Fruit fly (Drosophila melanogaster) whole organism, embryonic: ENCODE results near the gene Vps37B.

Experiments used
- ATbp ChIP-seq: fragments of 200-800 bp; sonication (Bioruptor generic); optimal IDR thresholded peaks from 2 replicates; lab custom pipeline; 2017; ENCODE audit warnings: missing biosample characterization, mild to moderate bottlenecking, missing genetic modification characterization, missing genetic modification reagents
- Abd-B ChIP-seq: fragments of 200-800 bp; sonication (Bioruptor generic); optimal IDR thresholded peaks from 2 replicates; lab custom pipeline; 2018; ENCODE audit warnings: missing biosample characterization, mild to moderate bottlenecking, missing genetic modification characterization, moderate library complexity
- BEAF-32 ChIP-seq: fragments of 200-800 bp; sonication (Bioruptor generic); optimal IDR thresholded peaks from 3 replicates; lab custom pipeline; 2017; ENCODE audit warnings: missing biosample characterization, missing genetic modification characterization, mild to moderate bottlenecking, moderate library complexity, missing genetic modification reagents
- Bdp1 ChIP-seq: fragments of 200-800 bp; sonication (Bioruptor generic); optimal IDR thresholded peaks from 3 replicates; lab custom pipeline; 2016; ENCODE audit warnings: missing biosample characterization, missing genetic modification characterization
- Blimp-1 ChIP-seq: fragments of 200-800 bp; sonication (Bioruptor generic); optimal IDR thresholded peaks from 3 replicates; lab custom pipeline; 2018; ENCODE audit warnings: missing biosample characterization, missing genetic modification characterization, mild to moderate bottlenecking, moderate library complexity, missing genetic modification reagents
- CG1024 ChIP-seq: fragments of 200-800 bp; sonication (Bioruptor generic); IDR thresholded peaks from 2 replicates; pipeline ENCODE4 v1.3.6; 2022; ENCODE audit warnings: missing biosample characterization, missing genetic modification characterization
- CG11456 ChIP-seq: fragments of 200-800 bp; sonication (Bioruptor generic); IDR thresholded peaks from 3 replicates; pipeline ENCODE4 v1.3.6; 2022; ENCODE audit warnings: missing biosample characterization, missing genetic modification characterization
- CG11504 ChIP-seq: fragments of 200-800 bp; sonication (Bioruptor generic); optimal IDR thresholded peaks from 3 replicates; lab custom pipeline; 2019; ENCODE audit warnings: missing biosample characterization, mild to moderate bottlenecking, missing genetic modification characterization, moderate library complexity
- CG11723 ChIP-seq: fragments of 200-800 bp; sonication (Bioruptor generic); optimal IDR thresholded peaks from 2 replicates; lab custom pipeline; 2017; ENCODE audit warnings: missing biosample characterization, mild to moderate bottlenecking, missing genetic modification characterization
- CG12942 ChIP-seq: fragments of 200-800 bp; sonication (Bioruptor generic); optimal IDR thresholded peaks from 3 replicates; lab custom pipeline; 2016; ENCODE audit warnings: missing biosample characterization, missing genetic modification characterization
- CG13287 ChIP-seq: fragments of 200-800 bp; sonication (Bioruptor generic); IDR thresholded peaks from 2 replicates; pipeline ENCODE4 v1.3.6; 2022; ENCODE audit warnings: missing biosample characterization, missing genetic modification characterization; ENCODE audit not compliant: partially characterized antibody
- CG13775 ChIP-seq: fragments of 200-800 bp; sonication (Bioruptor generic); optimal IDR thresholded peaks from 3 replicates; lab custom pipeline; 2017; ENCODE audit warnings: missing biosample characterization, mild to moderate bottlenecking, missing genetic modification characterization
- CG1603 ChIP-seq: fragments of 200-800 bp; sonication (Bioruptor generic); optimal IDR thresholded peaks from 2 replicates; lab custom pipeline; 2019; ENCODE audit warnings: missing biosample characterization, mild to moderate bottlenecking, missing genetic modification characterization, moderate library complexity
- CG1647 ChIP-seq: fragments of 200-800 bp; sonication (Bioruptor generic); optimal IDR thresholded peaks from 3 replicates; lab custom pipeline; 2016; ENCODE audit warnings: missing biosample characterization, missing genetic modification characterization
- CG2199 ChIP-seq: fragments of 200-800 bp; sonication (Bioruptor generic); IDR thresholded peaks from 3 replicates; pipeline ENCODE4 v1.3.6; 2022; ENCODE audit warnings: missing biosample characterization, missing genetic modification characterization
- CG2875 ChIP-seq: fragments of 200-800 bp; sonication (Bioruptor generic); optimal IDR thresholded peaks from 2 replicates; lab custom pipeline; 2017; ENCODE audit warnings: missing biosample characterization, mild to moderate bottlenecking, missing genetic modification characterization, missing genetic modification reagents
- CG31441 ChIP-seq: fragments of 200-800 bp; sonication (Bioruptor generic); IDR thresholded peaks from 2 replicates; pipeline ENCODE4 v1.3.6; 2022; ENCODE audit warnings: missing biosample characterization, missing genetic modification characterization
- CG33213 ChIP-seq: fragments of 200-800 bp; sonication (Bioruptor generic); optimal IDR thresholded peaks from 3 replicates; lab custom pipeline; 2016; ENCODE audit warnings: missing biosample characterization, missing genetic modification characterization
- CG34224 ChIP-seq: fragments of 200-800 bp; sonication (Bioruptor generic); IDR thresholded peaks from 3 replicates; pipeline ENCODE4 v1.3.6; 2022; ENCODE audit warnings: missing biosample characterization, missing genetic modification characterization; ENCODE audit not compliant: partially characterized antibody
- CG34376 ChIP-seq: fragments of 200-800 bp; sonication (Bioruptor generic); optimal IDR thresholded peaks from 2 replicates; lab custom pipeline; 2018; ENCODE audit warnings: missing biosample characterization, mild to moderate bottlenecking, missing genetic modification characterization
- CG4707 ChIP-seq: fragments of 200-800 bp; sonication (Bioruptor generic); optimal IDR thresholded peaks from 2 replicates; lab custom pipeline; 2018; ENCODE audit warnings: missing biosample characterization, mild to moderate bottlenecking, missing genetic modification characterization, moderate library complexity
- CG8290 ChIP-seq, 3 experiments: fragments of 200-800 bp; sonication (Bioruptor generic); optimal IDR thresholded peaks; 2 replicates each; lab custom pipeline; 2016 to 2019; ENCODE audit warnings: missing biosample characterization in 3 of 3, missing genetic modification characterization in 3 of 3, mild to moderate bottlenecking in 2 of 3, moderate library complexity in 1 of 3
- Dek ChIP-seq: fragments of 200-800 bp; sonication (Bioruptor generic); optimal IDR thresholded peaks from 3 replicates; lab custom pipeline; 2019; ENCODE audit warnings: missing biosample characterization, mild to moderate bottlenecking, missing genetic modification characterization, moderate library complexity
- Dp ChIP-seq: fragments of 200-800 bp; sonication (Bioruptor generic); optimal IDR thresholded peaks from 2 replicates; lab custom pipeline; 2018; ENCODE audit warnings: missing biosample characterization, mild to moderate bottlenecking, missing genetic modification characterization, moderate library complexity
- Elba2 ChIP-seq: fragments of 200-800 bp; sonication (Bioruptor generic); optimal IDR thresholded peaks from 3 replicates; lab custom pipeline; 2016; ENCODE audit warnings: missing biosample characterization, missing genetic modification characterization
- H15 ChIP-seq: fragments of 200-800 bp; sonication (Bioruptor generic); IDR thresholded peaks from 3 replicates; pipeline ENCODE4 v1.3.6; 2022; ENCODE audit warnings: missing biosample characterization, missing genetic modification characterization
- H2.0 ChIP-seq: fragments of 200-800 bp; sonication (Bioruptor generic); IDR thresholded peaks from 2 replicates; pipeline ENCODE4 v1.3.6; 2022; ENCODE audit warnings: missing biosample characterization, missing genetic modification characterization
- Hey ChIP-seq: fragments of 200-800 bp; sonication (Bioruptor generic); optimal IDR thresholded peaks from 3 replicates; lab custom pipeline; 2018; ENCODE audit warnings: missing biosample characterization, mild to moderate bottlenecking, missing genetic modification characterization
- HmgZ ChIP-seq: fragments of 200-800 bp; sonication (Bioruptor generic); optimal IDR thresholded peaks from 2 replicates; lab custom pipeline; 2018; ENCODE audit warnings: missing biosample characterization, mild to moderate bottlenecking, missing genetic modification characterization
- Hr39 ChIP-seq: fragments of >200 bp; optimal IDR thresholded peaks from 2 replicates; lab custom pipeline; 2017
- Max ChIP-seq: fragments of 200-800 bp; sonication (Bioruptor generic); optimal IDR thresholded peaks from 2 replicates; lab custom pipeline; 2016; ENCODE audit warnings: missing biosample characterization, mild to moderate bottlenecking, missing genetic modification characterization
- NfI ChIP-seq: fragments of 200-800 bp; sonication (Bioruptor generic); optimal IDR thresholded peaks from 3 replicates; lab custom pipeline; 2018; ENCODE audit warnings: missing biosample characterization, mild to moderate bottlenecking, missing genetic modification characterization, moderate library complexity
- PHDP ChIP-seq: fragments of 200-800 bp; sonication (Bioruptor generic); optimal IDR thresholded peaks from 3 replicates; lab custom pipeline; 2018; ENCODE audit warnings: missing biosample characterization, mild to moderate bottlenecking, missing genetic modification characterization, moderate library complexity
- Xrp1 ChIP-seq: fragments of 200-800 bp; sonication (Bioruptor generic); IDR thresholded peaks from 2 replicates; pipeline ENCODE4 v1.3.6; 2022; ENCODE audit warnings: missing biosample characterization, missing genetic modification characterization
- ab ChIP-seq: fragments of 200-800 bp; sonication (Bioruptor generic); optimal IDR thresholded peaks from 2 replicates; lab custom pipeline; 2016; ENCODE audit warnings: missing biosample characterization, missing genetic modification characterization
- br ChIP-seq: fragments of >200 bp; optimal IDR thresholded peaks from 2 replicates; lab custom pipeline; 2017
- cg ChIP-seq: fragments of 200-800 bp; sonication (Bioruptor generic); optimal IDR thresholded peaks from 3 replicates; lab custom pipeline; 2019; ENCODE audit warnings: missing biosample characterization, mild to moderate bottlenecking, missing genetic modification characterization, moderate library complexity
- ci ChIP-seq: fragments of 200-800 bp; sonication (Bioruptor generic); IDR thresholded peaks from 3 replicates; pipeline ENCODE4 v1.3.6; 2022; ENCODE audit warnings: missing biosample characterization, missing genetic modification characterization
- exex ChIP-seq: fragments of 200-800 bp; sonication (Bioruptor generic); optimal IDR thresholded peaks from 4 replicates; lab custom pipeline; 2018; ENCODE audit warnings: missing biosample characterization, mild to moderate bottlenecking, missing genetic modification characterization, moderate library complexity
- fd96Cb ChIP-seq: fragments of 200-800 bp; sonication (Bioruptor generic); optimal IDR thresholded peaks from 2 replicates; lab custom pipeline; 2018; ENCODE audit warnings: missing biosample characterization, mild to moderate bottlenecking, missing genetic modification characterization, moderate library complexity
- gfzf ChIP-seq: fragments of 200-800 bp; sonication (Bioruptor generic); optimal IDR thresholded peaks from 2 replicates; lab custom pipeline; 2016; ENCODE audit warnings: missing biosample characterization, mild to moderate bottlenecking, missing genetic modification characterization, moderate library complexity
- grn ChIP-seq: fragments of 200-800 bp; sonication (Bioruptor generic); optimal IDR thresholded peaks from 3 replicates; lab custom pipeline; 2017; ENCODE audit warnings: missing biosample characterization, missing genetic modification characterization
- gsb-n ChIP-seq: fragments of 200-800 bp; sonication (Bioruptor generic); optimal IDR thresholded peaks from 3 replicates; lab custom pipeline; 2018; ENCODE audit warnings: missing biosample characterization, mild to moderate bottlenecking, missing genetic modification characterization
- hb ChIP-seq: fragments of 200-800 bp; sonication (Bioruptor generic); IDR thresholded peaks from 3 replicates; pipeline ENCODE4 v1.3.6; 2022; ENCODE audit warnings: missing biosample characterization, missing genetic modification characterization; ENCODE audit not compliant: partially characterized antibody
- mirr ChIP-seq: fragments of 200-800 bp; sonication (Bioruptor generic); optimal IDR thresholded peaks from 3 replicates; lab custom pipeline; 2018; ENCODE audit warnings: missing biosample characterization, mild to moderate bottlenecking, missing genetic modification characterization
- rib ChIP-seq: fragments of 200-800 bp; sonication (Bioruptor generic); IDR thresholded peaks from 2 replicates; pipeline ENCODE4 v1.3.6; 2022; ENCODE audit warnings: missing biosample characterization, missing genetic modification characterization
- sens-2 ChIP-seq: fragments of 200-800 bp; sonication (Bioruptor generic); IDR thresholded peaks from 2 replicates; pipeline ENCODE4 v1.3.6; 2022; ENCODE audit warnings: missing biosample characterization, missing genetic modification characterization
- sima ChIP-seq: fragments of 200-800 bp; sonication (Bioruptor generic); optimal IDR thresholded peaks from 2 replicates; lab custom pipeline; 2016; ENCODE audit warnings: missing biosample characterization, missing genetic modification characterization
- sob ChIP-seq: fragments of 200-800 bp; sonication (Bioruptor generic); IDR thresholded peaks from 2 replicates; pipeline ENCODE4 v1.3.6; 2022; ENCODE audit warnings: missing biosample characterization, missing genetic modification characterization
- stwl ChIP-seq: fragments of 200-800 bp; sonication (Bioruptor generic); optimal IDR thresholded peaks from 3 replicates; lab custom pipeline; 2018; ENCODE audit warnings: missing biosample characterization, mild to moderate bottlenecking, missing genetic modification characterization, moderate library complexity
- wek ChIP-seq: fragments of 200-800 bp; sonication (Bioruptor generic); optimal IDR thresholded peaks from 3 replicates; lab custom pipeline; 2018; ENCODE audit warnings: missing biosample characterization, mild to moderate bottlenecking, missing genetic modification characterization, moderate library complexity

Vps37B gene

DNA sequence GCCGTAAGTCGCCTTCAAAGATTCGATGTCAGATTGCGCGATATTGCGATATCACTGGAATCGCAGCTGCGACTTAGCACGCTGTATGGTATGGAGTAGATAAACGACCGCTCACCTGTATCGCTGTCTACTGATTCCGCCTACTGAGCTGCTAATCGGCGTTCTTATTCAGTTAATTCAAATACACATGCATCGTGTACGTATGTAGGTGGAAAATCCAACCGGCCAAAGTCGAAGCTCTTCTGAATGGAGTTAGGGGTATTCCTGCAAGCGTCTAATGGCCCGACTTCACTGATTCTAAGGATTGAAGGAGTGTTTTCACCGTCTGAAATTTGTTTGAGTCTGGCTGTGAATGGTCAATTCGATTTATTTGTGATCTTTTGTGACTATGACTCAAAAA, 2.8 kb upstream of the Vps37B start, which contains the start of gene CG2604:
Gene CG2604, minus strand, starts transcription at position 231 of the 400 bp plus-strand sequence.
- TF ChIP-seq CG1603 (tag; lab: Kevin White, UChicago) (peak; percentile 31), cg (GFP tag; lab: Kevin White, UChicago) (peak; percentile 26), Blimp-1 (GFP tag; lab: Kevin White, UChicago) (no peak), Xrp1 (GFP tag; lab: Robert Waterston, UW) (no peak), Hr39 (no peak), HmgZ (tag; lab: Kevin White, UChicago) (peak; percentile 10), exex (tag; lab: Kevin White, UChicago) (peak; percentile 49), PHDP (tag; lab: Kevin White, UChicago) (no peak), Max (GFP tag; lab: Kevin White, UChicago) (no peak), ci (GFP tag; lab: Robert Waterston, UW) (no peak), gsb-n (no peak), CG34224 (no peak), Bdp1 (no peak), rib (GFP tag; lab: Robert Waterston, UW) (no peak), CG13775 (GFP tag; lab: Kevin White, UChicago) (no peak), CG4707 (GFP tag; lab: Kevin White, UChicago) (no peak), BEAF-32 (GFP tag; lab: Kevin White, UChicago) (peak; percentile 2), Dp (no peak), Hey (tag; lab: Kevin White, UChicago) (no peak), wek (GFP tag; lab: Kevin White, UChicago) (peak; percentile 87), CG2875 (GFP tag; lab: Kevin White, UChicago) (no peak), sob (0 out of 2 replicates have a peak, but pooled peaks have one; percentile 13), sima (GFP tag; lab: Kevin White, UChicago) (no peak), CG33213 (GFP tag; lab: Kevin White, UChicago) (no peak), CG11723 (GFP tag; lab: Kevin White, UChicago) (no peak), CG2199 (0 out of 3 replicates have a peak, but pooled peaks have one; percentile 28), CG13287 (no peak), mirr (GFP tag; lab: Kevin White, UChicago) (peak; percentile 31), CG8290 (GFP tag; optimal IDR thresholded peaks at IDR 0.05; lab: Kevin White, UChicago) (no peak), CG8290 (tag; optimal IDR thresholded peaks at IDR 0.05; lab: Kevin White, UChicago) (no peak), CG1024 (peak; percentile 53), ab (GFP tag; lab: Kevin White, UChicago) (no peak), Dek (tag; lab: Kevin White, UChicago) (no peak), H2.0 (no peak), sens-2 (no peak), gfzf (peak; percentile 31), Elba2 (GFP tag; lab: Kevin White, UChicago) (peak; percentile 50), hb (GFP tag; lab: Robert Waterston, UW) (no peak), CG31441 (GFP tag; lab: Robert Waterston, UW) (no peak), H15 (GFP tag; lab: Robert Waterston, UW) (no peak), ATbp (GFP tag; lab: Kevin White, UChicago) (no peak), CG1647 (no peak), NfI (GFP tag; lab: Kevin White, UChicago) (no peak), CG11456 (no peak), CG34376 (peak; percentile 35), fd96Cb (tag; lab: Kevin White, UChicago) (no peak), stwl (no peak), CG12942 (GFP tag; lab: Kevin White, UChicago) (no peak), CG11504 (tag; lab: Kevin White, UChicago) (no peak), Abd-B (GFP tag; lab: Kevin White, UChicago) (no peak), grn (peak; percentile 82), br (lab: Kevin White, UChicago) (no peak)
